Worm (Caenorhabditis elegans): Measurements from ENCODE around the gene cct-2.

cct-2 gene

ce11 chrII:8912523-8913017 lies 15.0 kb upstream of the cct-2 start:
- no peak for TF ChIP-seq unc-62 (GFP tag; optimal IDR thresholded peaks at IDR 0.05)

- no peak for TF ChIP-seq unc-62 (GFP tag; optimal IDR thresholded peaks at IDR 0.05)
Measured at ce11 chrII:8914654-8915053, 12.9 kb upstream of the cct-2 start.

DNA sequence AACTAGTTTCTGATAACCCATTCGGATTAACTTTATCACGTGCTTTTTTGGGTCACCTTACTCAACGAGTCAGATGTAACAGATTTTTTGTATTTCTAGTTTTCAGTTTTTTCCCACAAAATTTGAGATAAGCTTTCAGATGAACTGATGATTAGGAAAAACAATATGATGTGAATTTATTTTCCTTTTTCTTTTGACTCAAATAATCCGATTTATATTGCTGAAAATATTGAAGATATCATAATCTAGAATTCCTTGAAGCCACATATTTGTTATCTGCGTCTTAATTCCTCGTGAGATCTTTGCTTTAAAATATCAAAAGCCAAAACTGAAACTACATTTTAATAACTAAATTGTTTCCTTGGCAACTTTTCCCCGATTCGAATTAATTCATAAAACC lies 10.9 kb upstream of the cct-2 start:
- no peak for TF ChIP-seq unc-62 (GFP tag; optimal IDR thresholded peaks at IDR 0.05)

DNA sequence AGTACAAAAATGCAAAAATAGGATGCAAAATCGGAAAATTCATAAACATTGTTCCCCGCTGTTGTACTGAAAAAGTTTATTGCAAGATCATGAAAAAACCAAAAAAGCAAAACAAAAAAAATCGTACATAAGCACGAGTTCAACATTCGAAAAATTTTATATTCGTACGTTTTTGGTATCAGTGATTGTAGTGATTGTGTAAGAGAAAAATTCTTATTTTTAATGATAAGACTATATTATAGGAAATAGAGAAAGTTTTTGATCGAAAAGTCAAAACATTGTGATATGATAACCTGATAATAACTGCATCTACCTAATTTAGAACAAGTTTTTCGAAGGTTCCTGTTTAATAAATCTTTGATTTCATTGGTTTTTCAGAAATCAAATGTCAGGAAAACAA lies 10.2 kb upstream of the cct-2 start:
- no peak for TF ChIP-seq unc-62 (GFP tag; optimal IDR thresholded peaks at IDR 0.05)

DNA sequence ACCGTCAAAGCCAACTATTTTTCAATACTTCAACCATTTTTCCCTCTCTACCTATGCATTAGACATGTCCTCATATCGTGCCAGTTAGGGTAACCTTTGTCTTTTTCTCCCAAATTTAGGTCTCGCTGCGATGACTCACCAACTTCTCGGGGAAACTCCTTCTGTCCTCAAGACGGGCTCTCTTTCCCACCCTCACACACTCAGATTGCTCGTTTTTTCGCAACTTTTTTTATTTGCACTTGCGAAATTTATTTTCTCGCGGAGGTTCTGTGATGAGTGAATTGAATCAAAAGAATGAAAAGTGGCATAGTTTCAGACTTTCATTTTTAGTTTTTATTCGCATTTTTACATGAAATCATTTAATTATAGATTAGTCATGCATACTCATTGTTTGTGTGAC lies 7.2 kb upstream of the cct-2 start:
- no peak for TF ChIP-seq unc-62 (GFP tag; optimal IDR thresholded peaks at IDR 0.05)

- no peak for TF ChIP-seq unc-62 (GFP tag; optimal IDR thresholded peaks at IDR 0.05)
Measured at ce11 chrII:8920955-8921354, 6.6 kb upstream of the cct-2 start.

DNA sequence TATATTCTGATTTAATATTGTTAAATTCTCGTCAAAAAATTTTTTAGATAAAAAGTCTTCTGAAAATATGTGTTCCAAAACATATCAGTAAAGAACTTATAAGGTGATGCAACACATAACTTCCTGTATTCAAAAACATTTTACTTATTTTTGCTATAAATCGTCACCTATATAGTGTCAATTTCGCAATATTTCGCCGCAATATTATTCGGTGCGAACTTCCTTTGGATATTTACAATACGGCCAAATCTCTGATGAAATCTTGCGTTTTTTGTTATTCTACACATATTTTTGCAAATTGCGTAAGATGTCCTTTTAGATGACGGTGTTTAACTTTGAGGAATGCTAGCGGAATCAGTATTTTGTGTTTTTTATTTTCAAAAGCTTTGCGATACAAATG lies 6.1 kb upstream of the cct-2 start:
- no peak for TF ChIP-seq unc-62 (GFP tag; optimal IDR thresholded peaks at IDR 0.05)

DNA sequence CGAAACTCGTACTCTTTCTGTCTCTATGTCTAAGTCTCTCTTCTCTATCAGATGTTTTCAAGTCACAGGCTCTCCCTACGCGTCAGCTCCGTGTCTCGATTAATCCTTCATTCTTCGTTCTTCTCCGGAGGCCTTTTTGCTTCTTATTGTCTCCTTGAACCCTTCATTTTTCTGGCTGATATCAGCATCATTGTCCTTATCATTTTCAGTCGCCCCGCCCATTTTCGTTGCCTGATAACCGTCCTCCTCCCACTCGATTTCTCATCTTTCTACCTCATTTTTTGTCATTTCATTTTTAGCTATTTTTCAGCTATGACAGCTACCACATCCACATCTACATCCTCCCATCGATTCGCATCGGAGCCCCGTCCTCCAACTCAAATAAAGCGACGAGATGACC lies 5.4 kb upstream of the cct-2 start, which contains the start of gene B0457.6:
Gene B0457.6 (plus strand): TSS at position 284 of the 400 bp plus-strand sequence.
- no peak for TF ChIP-seq unc-62 (GFP tag; optimal IDR thresholded peaks at IDR 0.05)

- no peak for TF ChIP-seq unc-62 (GFP tag; optimal IDR thresholded peaks at IDR 0.05)
Measured at ce11 chrII:8923187-8923586, 4.4 kb upstream of the cct-2 start.

ce11 chrII:8926451-8926850 lies 1.1 kb upstream of the cct-2 start, which contains the start of gene B0457.2:
Gene B0457.2, minus strand, starts transcription at chrII:8926551.
- TF ChIP-seq unc-62 (GFP tag; optimal IDR thresholded peaks at IDR 0.05), result no peak

DNA sequence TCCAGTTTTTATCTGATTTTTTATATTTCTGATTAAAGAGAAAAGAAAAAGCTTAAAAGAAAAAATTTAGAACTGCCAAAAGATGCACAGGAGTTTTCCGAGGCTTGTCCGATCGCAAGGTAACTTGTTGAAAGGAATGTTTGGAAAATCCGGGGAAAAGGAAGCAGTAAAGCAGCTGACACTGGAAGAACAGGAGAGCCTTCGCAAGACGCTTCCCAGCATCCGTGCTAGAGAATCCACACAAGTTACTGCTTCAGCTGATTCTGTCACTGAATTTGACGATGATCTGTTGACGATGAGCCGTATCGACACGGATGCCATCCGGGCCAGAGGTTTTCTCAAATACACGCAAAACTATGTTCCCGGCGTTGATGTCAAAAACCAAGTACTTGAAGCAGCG lies 2.2 kb downstream of the cct-2 start, which contains the start of gene mrpl-50:
Gene mrpl-50 (plus strand): TSS at position 71 of the 400 bp plus-strand sequence.
- TF ChIP-seq unc-62 (GFP tag; optimal IDR thresholded peaks at IDR 0.05), result no peak

DNA sequence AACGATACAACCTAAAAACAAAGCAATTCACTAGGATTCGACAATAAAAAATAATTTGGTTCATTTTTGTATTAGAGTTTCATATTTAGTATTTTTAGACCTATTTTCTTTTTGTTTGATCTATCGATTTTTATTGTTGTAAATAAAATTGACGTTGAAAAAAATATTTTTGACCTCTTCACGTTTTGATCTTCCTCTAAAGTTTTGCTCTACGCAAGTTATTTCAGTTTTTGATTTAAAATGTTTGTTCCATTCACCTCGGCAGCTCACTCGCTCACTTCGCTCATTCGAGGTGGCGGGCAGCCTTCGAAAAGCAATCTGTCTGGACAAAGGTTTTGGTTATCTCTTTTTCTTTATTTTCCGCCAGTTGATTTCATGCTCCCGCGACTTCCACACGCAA lies 3.2 kb downstream of the cct-2 start, which contains the start of gene enol-1:
Gene enol-1 (plus strand): TSS at position 235 of the 400 bp plus-strand sequence.
- no peak for TF ChIP-seq unc-62 (GFP tag; optimal IDR thresholded peaks at IDR 0.05)

- no peak for TF ChIP-seq unc-62 (GFP tag; optimal IDR thresholded peaks at IDR 0.05)
Measured at ce11 chrII:8931405-8932149, 4.0 kb downstream of the cct-2 start.

ce11 chrII:8932392-8932791 lies 4.9 kb downstream of the cct-2 start:
- TF ChIP-seq unc-62 (GFP tag; optimal IDR thresholded peaks at IDR 0.05), result no peak

- no peak for TF ChIP-seq unc-62 (GFP tag; optimal IDR thresholded peaks at IDR 0.05)
Measured at ce11 chrII:8933693-8934432, 6.3 kb downstream of the cct-2 start, which contains the start of gene T21B10.3. Gene T21B10.3, plus strand, starts transcription at chrII:8934382.

DNA sequence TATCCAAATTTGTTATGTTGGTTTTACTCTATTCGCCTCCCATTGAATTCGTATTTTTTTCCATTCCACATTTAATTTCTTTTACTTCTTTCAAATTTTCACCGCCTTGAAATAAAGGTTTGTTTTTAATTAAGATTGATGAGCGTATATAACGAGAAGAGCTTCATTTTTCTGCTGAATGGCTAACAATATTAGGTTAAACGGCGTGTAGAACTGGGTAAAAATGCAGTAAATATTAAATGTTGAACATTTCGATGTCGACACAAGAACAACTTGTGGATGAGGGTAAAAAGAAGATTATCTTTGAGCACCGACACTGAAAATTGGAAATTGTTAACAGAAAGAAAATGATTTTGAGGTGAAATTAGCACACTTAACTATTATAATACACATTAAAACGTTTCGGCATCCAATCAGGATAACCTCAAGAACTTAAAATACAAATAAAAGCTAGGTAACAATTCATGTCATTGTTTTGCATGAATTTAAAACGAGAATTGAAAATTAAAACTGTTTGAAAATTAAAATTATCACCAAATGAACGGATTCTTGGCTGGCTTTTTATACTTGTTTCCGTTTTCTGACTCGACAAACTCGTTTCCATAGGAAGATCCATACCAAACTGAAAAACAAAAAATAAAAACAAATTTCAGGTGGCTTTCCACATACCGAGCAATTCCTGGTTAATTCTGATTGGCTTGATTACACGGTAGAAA lies 11.5 kb downstream of the cct-2 start:
- no peak for TF ChIP-seq unc-62 (GFP tag; optimal IDR thresholded peaks at IDR 0.05)
